Worm (Caenorhabditis elegans) whole organism, young adult: ENCODE measurements around the gene Y54G2A.11.

ENCODE experiments used
- Y67H2A.10 ChIP-seq: fragments of 200-800 bp; sonication (Bioruptor generic); conservative IDR thresholded peaks from 2 replicates; pipeline ENCODE4 v1.3.6; 2022; ENCODE audit warnings: missing genetic modification reagents, missing genetic modification characterization, missing compliant biosample characterization
- ceh-91 ChIP-seq: fragments of 200-800 bp; sonication (Bioruptor generic); IDR thresholded peaks from 2 replicates; pipeline ENCODE4 v1.3.6; 2022; ENCODE audit warnings: missing genetic modification reagents, missing genetic modification characterization, missing compliant biosample characterization
- chd-7 ChIP-seq: sonication (generic microtip); optimal IDR thresholded peaks from 2 replicates; lab custom pipeline; 2016; ENCODE audit warnings: mild to moderate bottlenecking, missing genetic modification characterization, moderate library complexity, missing compliant biosample characterization
- die-1 ChIP-seq: sonication (generic microtip); optimal IDR thresholded peaks from 2 replicates; lab custom pipeline; 2016; ENCODE audit warnings: missing genotype, mild to moderate bottlenecking, missing genetic modification characterization, missing compliant biosample characterization
- hrde-1 ChIP-seq: sonication (generic microtip); optimal IDR thresholded peaks from 2 replicates; lab custom pipeline; 2016; ENCODE audit warnings: missing genetic modification characterization, mild to moderate bottlenecking, missing compliant biosample characterization, moderate library complexity, missing genotype, missing genetic modification reagents, borderline replicate concordance
- let-607 ChIP-seq, 2 experiments: fragments of 200-800 bp in 1 of 2; sonication (Bioruptor generic) in 1 of 2; sonication (generic microtip) in 1 of 2; optimal IDR thresholded peaks; 2 replicates each; lab custom pipeline; 2016 to 2018; ENCODE audit warnings: mild to moderate bottlenecking in 2 of 2, missing compliant biosample characterization in 2 of 2, missing genetic modification characterization in 2 of 2, moderate library complexity in 2 of 2, missing genotype in 1 of 2
- lin-35 ChIP-seq, 3 experiments: fragments of 150-350 bp in 2 of 3; sonication (generic microtip) in 1 of 3; optimal IDR thresholded peaks; 2 replicates each; lab custom pipeline; 2014 to 2018; ENCODE audit warnings: missing biosample characterization in 3 of 3, missing genetic modification characterization in 3 of 3, missing genetic modification reagents in 3 of 3
- rpc-1 ChIP-seq, 2 experiments: fragments of 150-350 bp in 1 of 2; sonication (generic microtip) in 1 of 2; optimal IDR thresholded peaks; 2 replicates each; lab custom pipeline; 2014 to 2018; ENCODE audit warnings: missing biosample characterization in 1 of 2, missing genetic modification characterization in 1 of 2, missing genetic modification reagents in 1 of 2, missing genotype in 1 of 2

ce11 chrIV:2782793-2783540, 11.4 kb upstream of the Y54G2A.11 start, which contains the start of gene Y54G2A.12:
- no peak for TF ChIP-seq die-1 (tag; lab: Kevin White, UChicago)
- no peak for TF ChIP-seq let-607 (tag; optimal IDR thresholded peaks at IDR 0.05; lab: Kevin White, UChicago)
- no peak for TF ChIP-seq rpc-1 (optimal IDR thresholded peaks at IDR 0.05; lab: Kevin White, UChicago)
- no peak for TF ChIP-seq rpc-1 (tag; optimal IDR thresholded peaks at IDR 0.05; lab: Kevin White, UChicago)
- TF ChIP-seq ceh-91 (GFP tag; lab: Robert Waterston, UW), result peak; percentile 88
- TF ChIP-seq hrde-1 (tag; lab: Kevin White, UChicago), result peak; percentile 19
- TF ChIP-seq Y67H2A.10 (GFP tag; lab: Robert Waterston, UW), result no peak
- TF ChIP-seq lin-35 (GFP tag; optimal IDR thresholded peaks at IDR 0.05; lab: Kevin White, UChicago), result peak in 1 of 3 experiments; percentile 17
- TF ChIP-seq chd-7 (tag; lab: Kevin White, UChicago), result no peak
